Worm (Caenorhabditis elegans): ENCODE measurements around the gene kin-15.

The kin-15 gene

DNA sequence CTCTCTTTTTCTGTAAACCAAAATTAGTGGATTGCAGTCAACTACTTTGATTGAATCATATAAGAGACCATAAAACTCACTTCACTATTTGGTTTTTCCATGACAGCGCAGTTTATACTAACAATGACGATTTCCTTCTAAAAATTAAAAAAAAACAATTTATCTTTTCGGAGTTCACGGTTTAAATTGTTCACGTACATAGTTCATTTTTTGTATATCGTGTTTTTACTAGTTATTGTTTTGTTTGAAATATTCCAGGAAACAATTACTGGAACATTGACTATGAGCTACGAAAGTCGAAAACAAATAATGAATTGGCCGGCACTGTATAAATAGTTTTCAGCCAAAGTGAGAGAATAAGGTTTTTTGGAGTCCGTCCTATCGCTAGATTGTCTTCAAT, 40.8 kb downstream of the kin-15 start, which contains the start of gene lido-17:
TSS of gene lido-17 (minus strand) at position 101 of the 400 bp plus-strand sequence.
- no peak for TF ChIP-seq daf-12 (tag; optimal IDR thresholded peaks at IDR 0.05)
- no peak for TF ChIP-seq nhr-12 (tag; optimal IDR thresholded peaks at IDR 0.05)
- TF ChIP-seq ztf-4 (tag; optimal IDR thresholded peaks at IDR 0.05): no peak
- no peak for TF ChIP-seq nhr-28 (tag; optimal IDR thresholded peaks at IDR 0.05)
- TF ChIP-seq lin-39 (tag; optimal IDR thresholded peaks at IDR 0.05): no peak
- no peak for TF ChIP-seq aly-2 (tag; optimal IDR thresholded peaks at IDR 0.05)
- no peak for TF ChIP-seq ceh-82 (tag; optimal IDR thresholded peaks at IDR 0.05)
- no peak for TF ChIP-seq jun-1 (tag; optimal IDR thresholded peaks at IDR 0.05)
- no peak for TF ChIP-seq pha-4 (tag; optimal IDR thresholded peaks at IDR 0.05)
- no peak for TF ChIP-seq ceh-9 (tag; optimal IDR thresholded peaks at IDR 0.05)
- TF ChIP-seq nhr-11 (tag; optimal IDR thresholded peaks at IDR 0.05): no peak
- TF ChIP-seq fkh-10 (GFP tag; optimal IDR thresholded peaks at IDR 0.05): no peak
- TF ChIP-seq elt-2 (tag; optimal IDR thresholded peaks at IDR 0.05): no peak
- TF ChIP-seq ZK546.5 (tag; optimal IDR thresholded peaks at IDR 0.05): no peak
- TF ChIP-seq nhr-237 (tag; optimal IDR thresholded peaks at IDR 0.05): no peak
- TF ChIP-seq fkh-2 (tag; optimal IDR thresholded peaks at IDR 0.05): no peak
- no peak for TF ChIP-seq lsy-12 (tag; optimal IDR thresholded peaks at IDR 0.05)
- no peak for TF ChIP-seq lin-15B (tag; optimal IDR thresholded peaks at IDR 0.05)
- no peak for TF ChIP-seq ama-1 (optimal IDR thresholded peaks at IDR 0.05)
- TF ChIP-seq zag-1 (tag; optimal IDR thresholded peaks at IDR 0.05): no peak

DNA sequence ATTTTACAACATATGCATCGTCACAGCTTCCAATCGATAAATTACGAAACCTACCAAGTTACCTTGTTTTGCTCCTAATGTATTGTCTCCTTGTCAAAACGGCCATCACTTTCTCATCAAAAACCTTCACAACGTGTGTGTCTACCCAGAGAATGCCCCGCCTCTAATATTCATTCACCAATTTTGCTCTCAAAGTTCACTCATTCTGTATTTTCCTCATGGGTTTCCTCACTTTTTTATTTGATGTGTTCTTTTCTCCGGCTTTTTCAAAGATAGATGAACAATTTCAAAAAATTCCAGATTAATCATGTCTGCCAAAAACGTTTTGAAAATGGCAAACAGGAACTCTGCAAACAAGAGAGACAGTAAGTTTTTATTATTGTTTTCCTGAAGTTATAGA, 48.3 kb downstream of the kin-15 start, which contains the start of gene C06C3.7:
TSS of gene C06C3.7 (plus strand) at position 301 of the 400 bp plus-strand sequence.
- no peak for TF ChIP-seq fos-1 (tag; optimal IDR thresholded peaks at IDR 0.05)
- TF ChIP-seq nhr-23 (tag; optimal IDR thresholded peaks at IDR 0.05): no peak
- TF ChIP-seq ztf-11 (tag; optimal IDR thresholded peaks at IDR 0.05): no peak
- no peak for TF ChIP-seq mdl-1 (tag; optimal IDR thresholded peaks at IDR 0.05)
- TF ChIP-seq mml-1 (tag; optimal IDR thresholded peaks at IDR 0.05): no peak
- no peak for TF ChIP-seq nfya-1 (tag; optimal IDR thresholded peaks at IDR 0.05; ENCODE audit: insufficient read depth)
- no peak for TF ChIP-seq fkh-10 (GFP tag; optimal IDR thresholded peaks at IDR 0.05)
- TF ChIP-seq pha-4 (tag; optimal IDR thresholded peaks at IDR 0.05): no peak
- TF ChIP-seq ceh-82 (tag; optimal IDR thresholded peaks at IDR 0.05): no peak

Data from whole organism, L3 larva.